Worm (Caenorhabditis elegans): Measurements from ENCODE around the gene F43C11.7.

- TF ChIP-seq him-1 (tag; optimal IDR thresholded peaks at IDR 0.05) (no peak), dao-5 (tag; optimal IDR thresholded peaks at IDR 0.05) (no peak), W03F9.2 (tag; optimal IDR thresholded peaks at IDR 0.05) (no peak)
Measured at ce11 chrII:2356795-2357194, 21.1 kb downstream of the F43C11.7 start, which contains the start of gene F43C11.1.
